Worm (Caenorhabditis elegans): ENCODE data around the gene C17A2.7.

Gene C17A2.7

DNA sequence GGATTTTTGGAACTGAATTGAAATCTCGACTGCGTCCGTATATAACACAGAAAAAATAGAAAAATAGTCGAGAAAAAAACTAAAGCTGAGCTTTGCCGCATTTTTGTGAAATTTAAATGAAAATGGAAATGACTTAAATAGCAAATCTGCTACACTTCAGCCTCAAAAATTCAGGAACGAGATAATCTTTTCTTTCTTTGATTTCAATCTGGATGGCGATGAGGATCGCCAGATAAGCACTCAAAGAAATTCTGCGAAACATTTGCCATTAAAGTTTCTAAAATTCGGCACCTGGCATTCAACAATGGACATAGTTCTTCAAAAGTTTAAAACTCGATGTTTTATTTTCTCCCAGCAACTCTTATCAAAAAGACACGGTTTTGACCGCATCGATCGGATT lies at the start of gene C17A2.7, which contains the start of gene C17A2.3:
Gene C17A2.7 (minus strand): TSS at position 101 of the 400 bp plus-strand sequence.
Gene C17A2.3 (plus strand): TSS at position 305 of the 400 bp plus-strand sequence.
- TF ChIP-seq sptf-1 (tag; optimal IDR thresholded peaks at IDR 0.05), result no peak
- no peak for TF ChIP-seq ceh-8 (GFP tag; optimal IDR thresholded peaks at IDR 0.05)
- TF ChIP-seq pqm-1 (tag; optimal IDR thresholded peaks at IDR 0.05), result no peak
- no peak for TF ChIP-seq swsn-7 (tag; optimal IDR thresholded peaks at IDR 0.05)
- no peak for TF ChIP-seq nhr-76 (tag; optimal IDR thresholded peaks at IDR 0.05)
- TF ChIP-seq ets-5 (GFP tag; IDR thresholded peaks at IDR 0.05), result no peak
- TF ChIP-seq egl-13 (tag; optimal IDR thresholded peaks at IDR 0.05), result no peak
- no peak for TF ChIP-seq lin-13 (GFP tag; optimal IDR thresholded peaks at IDR 0.05)
- TF ChIP-seq C16A3.4 (tag; optimal IDR thresholded peaks at IDR 0.05), result no peak
- no peak for TF ChIP-seq lir-3 (tag; optimal IDR thresholded peaks at IDR 0.05; ENCODE audit: poor library complexity)
- no peak for TF ChIP-seq ceh-82 (tag; optimal IDR thresholded peaks at IDR 0.05)
- no peak for TF ChIP-seq nhr-12 (tag; optimal IDR thresholded peaks at IDR 0.05)
- no peak for TF ChIP-seq zag-1 (tag; optimal IDR thresholded peaks at IDR 0.05)
- no peak for TF ChIP-seq lin-14 (GFP tag; optimal IDR thresholded peaks at IDR 0.05)
- TF ChIP-seq tbx-2 (tag; optimal IDR thresholded peaks at IDR 0.05), result no peak
- TF ChIP-seq pag-3 (tag; optimal IDR thresholded peaks at IDR 0.05; ENCODE audit: borderline replicate concordance, insufficient read depth), result no peak
- TF ChIP-seq elt-2 (tag; optimal IDR thresholded peaks at IDR 0.05), result no peak
- no peak for TF ChIP-seq blmp-1 (tag; optimal IDR thresholded peaks at IDR 0.05)
- TF ChIP-seq aha-1 (tag; optimal IDR thresholded peaks at IDR 0.05), result no peak

DNA sequence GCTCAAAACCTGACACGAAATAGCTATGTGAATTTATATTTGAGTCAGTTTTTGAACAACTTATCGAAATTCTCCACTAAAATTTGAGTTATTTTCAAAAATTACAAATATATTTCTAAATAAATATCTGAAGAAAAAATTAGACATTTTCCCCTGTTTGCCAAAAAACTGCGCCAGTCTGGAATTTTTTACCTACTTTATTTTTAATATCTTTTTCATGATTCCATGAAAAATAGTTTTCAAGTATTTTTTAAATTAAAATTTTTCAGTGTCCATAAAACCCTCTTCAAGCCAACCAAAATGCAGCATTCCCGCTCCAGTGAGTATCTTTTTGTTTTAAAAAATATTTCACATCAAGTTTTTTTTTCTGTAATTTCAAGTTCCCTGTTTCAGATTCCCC lies 47.9 kb upstream of the C17A2.7 start, which contains the start of gene F53C3.8:
Gene F53C3.8 (plus strand): TSS at position 301 of the 400 bp plus-strand sequence.
- no peak for TF ChIP-seq ceh-82 (tag; optimal IDR thresholded peaks at IDR 0.05)
- TF ChIP-seq rnt-1 (tag; optimal IDR thresholded peaks at IDR 0.05), result no peak
- no peak for TF ChIP-seq lin-39 (tag; optimal IDR thresholded peaks at IDR 0.05)
- no peak for TF ChIP-seq nhr-90 (tag; optimal IDR thresholded peaks at IDR 0.05; ENCODE audit: poor library complexity)
- no peak for TF ChIP-seq hlh-4 (tag; optimal IDR thresholded peaks at IDR 0.05)
- TF ChIP-seq zip-4 (GFP tag; optimal IDR thresholded peaks at IDR 0.05), result no peak

DNA sequence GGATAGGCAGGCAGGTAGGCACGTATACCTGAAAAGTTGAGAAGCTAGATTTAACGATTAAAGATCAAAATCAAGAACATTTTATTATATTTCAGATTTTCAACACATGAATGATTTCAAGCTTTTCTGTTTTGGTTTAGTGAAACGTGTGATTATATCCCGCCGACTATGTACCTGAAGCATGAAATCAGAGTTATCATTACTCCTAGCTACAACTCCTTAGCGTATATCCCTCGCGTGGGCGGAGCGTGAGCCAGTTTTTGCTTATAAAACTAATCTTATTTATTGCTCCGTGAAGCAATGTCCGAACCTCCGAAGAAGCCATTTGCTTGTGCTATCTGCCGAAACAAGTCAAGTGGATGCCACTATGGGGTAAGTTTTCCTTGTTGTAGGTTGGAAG lies 36.7 kb upstream of the C17A2.7 start, which contains the start of gene nhr-166:
Gene nhr-166 (plus strand): TSS at position 301 of the 400 bp plus-strand sequence.
- TF ChIP-seq mab-9 (GFP tag; IDR thresholded peaks at IDR 0.05), result no peak

DNA sequence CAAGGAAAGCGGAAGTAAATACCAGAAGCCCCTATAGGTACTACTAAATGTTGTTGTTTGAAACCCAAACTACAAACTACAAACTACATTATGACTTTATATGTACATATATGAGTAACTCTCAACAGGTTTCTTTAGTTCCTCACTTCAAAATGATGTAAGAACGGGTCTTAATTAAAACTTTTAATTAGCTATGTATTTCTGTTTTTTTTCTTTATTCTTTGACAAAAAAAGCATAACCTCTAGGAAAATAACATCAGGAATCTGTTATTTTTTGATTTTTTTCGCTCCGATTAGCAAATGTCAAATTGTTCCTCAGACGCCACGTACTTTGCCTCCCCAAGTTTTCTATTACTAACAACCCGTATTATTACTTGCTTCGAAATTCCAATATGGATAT lies 35.1 kb upstream of the C17A2.7 start, which contains the start of gene srh-250:
Gene srh-250 (plus strand): TSS at position 301 of the 400 bp plus-strand sequence.
- TF ChIP-seq elt-2 (tag; optimal IDR thresholded peaks at IDR 0.05) (no peak), nhr-85 (tag) (no peak), pqm-1 (tag; optimal IDR thresholded peaks at IDR 0.05) (no peak), ceh-63 (GFP tag; optimal IDR thresholded peaks at IDR 0.05) (no peak)

DNA sequence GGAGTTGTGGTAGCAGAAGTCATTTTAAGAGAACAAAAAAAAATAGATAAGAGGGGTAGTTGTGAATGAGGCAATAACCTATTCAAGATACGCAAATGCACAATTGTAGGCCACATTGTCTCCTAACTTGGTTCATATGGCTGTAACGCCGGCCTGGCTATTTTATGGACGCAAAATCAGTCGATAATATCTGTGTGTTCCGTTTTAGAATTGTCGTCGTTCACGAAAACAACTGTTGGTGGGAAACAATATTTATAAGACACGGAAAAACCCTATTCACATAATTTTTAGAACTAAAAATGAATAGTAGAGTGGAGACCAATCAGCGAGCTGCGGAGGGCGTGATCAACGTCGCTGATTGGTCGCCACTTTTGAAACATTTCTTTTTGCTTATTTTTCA lies 34.7 kb upstream of the C17A2.7 start, which contains the start of gene sdz-7:
Gene sdz-7 (minus strand): TSS at position 101 of the 400 bp plus-strand sequence.
- TF ChIP-seq unc-86 (tag; optimal IDR thresholded peaks at IDR 0.05) (no peak), lin-14 (GFP tag; optimal IDR thresholded peaks at IDR 0.05) (no peak)

DNA sequence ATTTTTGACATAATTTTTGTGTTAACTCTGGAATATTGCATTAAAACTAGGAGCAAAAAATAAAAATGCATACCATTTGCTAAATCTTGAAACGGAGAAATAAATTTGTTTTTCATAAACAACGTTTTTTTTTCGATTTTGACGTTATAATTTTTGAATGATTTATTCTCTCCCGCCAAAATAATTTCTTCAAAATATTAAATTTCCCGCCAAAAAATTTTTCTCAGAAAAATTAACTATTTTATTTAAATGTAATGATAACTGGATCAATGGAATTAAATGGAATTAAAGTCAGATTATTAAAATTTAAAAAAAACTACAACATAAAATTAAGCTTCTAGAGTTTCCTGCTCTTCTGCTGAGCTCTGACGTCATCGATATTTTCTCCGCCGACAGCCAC lies 33.9 kb upstream of the C17A2.7 start, which contains the start of gene nep-3:
Gene nep-3 (minus strand): TSS at position 101 of the 400 bp plus-strand sequence.
- no peak for TF ChIP-seq lin-15B (tag; optimal IDR thresholded peaks at IDR 0.05)
- no peak for TF ChIP-seq skn-1 (tag; optimal IDR thresholded peaks at IDR 0.05)
- TF ChIP-seq sptf-1 (tag; optimal IDR thresholded peaks at IDR 0.05), result no peak
- TF ChIP-seq ets-5 (GFP tag; IDR thresholded peaks at IDR 0.05), result no peak
- no peak for TF ChIP-seq egl-27 (tag; optimal IDR thresholded peaks at IDR 0.05)
- TF ChIP-seq rnt-1 (tag; optimal IDR thresholded peaks at IDR 0.05), result no peak
- TF ChIP-seq C04F5.9 (tag; optimal IDR thresholded peaks at IDR 0.05), result no peak
- TF ChIP-seq ama-1 (optimal IDR thresholded peaks at IDR 0.05), result no peak
- no peak for TF ChIP-seq zag-1 (tag; optimal IDR thresholded peaks at IDR 0.05)
- no peak for TF ChIP-seq ces-1 (GFP tag; optimal IDR thresholded peaks at IDR 0.05)
- TF ChIP-seq vab-15 (tag; optimal IDR thresholded peaks at IDR 0.05), result no peak
- no peak for TF ChIP-seq nhr-76 (tag; optimal IDR thresholded peaks at IDR 0.05)
- TF ChIP-seq unc-98 (GFP tag; IDR thresholded peaks at IDR 0.05), result no peak
- no peak for TF ChIP-seq lin-14 (GFP tag; optimal IDR thresholded peaks at IDR 0.05)
- no peak for TF ChIP-seq irx-1 (tag; optimal IDR thresholded peaks at IDR 0.05)
- TF ChIP-seq nhr-12 (tag; optimal IDR thresholded peaks at IDR 0.05), result no peak
- no peak for TF ChIP-seq jun-1 (tag; optimal IDR thresholded peaks at IDR 0.05)
- TF ChIP-seq alr-1 (tag; optimal IDR thresholded peaks at IDR 0.05; ENCODE audit: borderline replicate concordance), result no peak
- TF ChIP-seq dsc-1 (tag; optimal IDR thresholded peaks at IDR 0.05), result no peak
- no peak for TF ChIP-seq ceh-82 (tag; optimal IDR thresholded peaks at IDR 0.05)

Measured in whole organism, L1 larva.